Fruit fly (Drosophila melanogaster): ENCODE data around the gene Srg3.
A peak's percentile ranks its signal among the peaks of the same experiment; 100 is the strongest.

Srg3 gene

dm6 chr3L:9399855-9400254 lies 43.2 kb upstream of the Srg3 start:
- no peak for TF ChIP-seq CG32264 (GFP tag; optimal IDR thresholded peaks at IDR 0.05)

- TF ChIP-seq br (GFP tag; optimal IDR thresholded peaks at IDR 0.05) (no peak), Mio (GFP tag; optimal IDR thresholded peaks at IDR 0.05) (no peak), Sp1 (GFP tag; optimal IDR thresholded peaks at IDR 0.05) (no peak), jim (GFP tag; optimal IDR thresholded peaks at IDR 0.05) (no peak)
Observed at dm6 chr3L:9400697-9401353, 42.2 kb upstream of the Srg3 start.

dm6 chr3L:9401354-9402156 lies 41.5 kb upstream of the Srg3 start:
- TF ChIP-seq lola (GFP tag; optimal IDR thresholded peaks at IDR 0.05) (no peak), N (GFP tag; optimal IDR thresholded peaks at IDR 0.05) (no peak), brk (GFP tag; optimal IDR thresholded peaks at IDR 0.05) (no peak), GATAd (GFP tag; optimal IDR thresholded peaks at IDR 0.05) (no peak), CrebA (GFP tag; optimal IDR thresholded peaks at IDR 0.05; ENCODE audit: borderline replicate concordance) (peak; percentile 66), Mio (GFP tag; optimal IDR thresholded peaks at IDR 0.05) (no peak), dl (GFP tag; optimal IDR thresholded peaks at IDR 0.05; ENCODE audit: insufficient read depth in 1 of 2, partially characterized antibody in 2 of 2) (peak; percentile 66 to 89), OdsH (GFP tag; optimal IDR thresholded peaks at IDR 0.05) (no peak), foxo (GFP tag; optimal IDR thresholded peaks at IDR 0.05) (no peak), Hr83 (GFP tag; optimal IDR thresholded peaks at IDR 0.05; ENCODE audit: poor library complexity, severe bottlenecking) (no peak), Vsx2 (GFP tag; optimal IDR thresholded peaks at IDR 0.05; ENCODE audit: partially characterized antibody) (no peak), Abd-B (GFP tag; optimal IDR thresholded peaks at IDR 0.05) (no peak), HLH106 (tag; optimal IDR thresholded peaks at IDR 0.05) (no peak), psq (GFP tag; optimal IDR thresholded peaks at IDR 0.05) (peak; percentile 57), woc (GFP tag; optimal IDR thresholded peaks at IDR 0.05) (no peak), sage (GFP tag; optimal IDR thresholded peaks at IDR 0.05) (peak; percentile 17), dsf (GFP tag; optimal IDR thresholded peaks at IDR 0.05; ENCODE audit: borderline replicate concordance) (no peak), fru (GFP tag; optimal IDR thresholded peaks at IDR 0.05) (peak; percentile 73), usp (GFP tag; optimal IDR thresholded peaks at IDR 0.05) (no peak), Dif (GFP tag; optimal IDR thresholded peaks at IDR 0.05; ENCODE audit: partially characterized antibody) (peak; percentile 92), Hr78 (GFP tag; optimal IDR thresholded peaks at IDR 0.05) (no peak), Jra (GFP tag; optimal IDR thresholded peaks at IDR 0.05) (peak; percentile 16), Hnf4 (GFP tag; optimal IDR thresholded peaks at IDR 0.05) (no peak), dmrt93B (GFP tag; optimal IDR thresholded peaks at IDR 0.05) (no peak)

dm6 chr3L:9402157-9402890 lies 40.7 kb upstream of the Srg3 start, which contains the start of gene eIF4E1:
TSS of gene eIF4E1 (minus strand) at chr3L:9402460.
- peak; percentile 9 for TF ChIP-seq h (GFP tag; optimal IDR thresholded peaks at IDR 0.05)
- TF ChIP-seq Vsx2 (GFP tag; optimal IDR thresholded peaks at IDR 0.05; ENCODE audit: partially characterized antibody): peak; percentile 40
- TF ChIP-seq ey (GFP tag; optimal IDR thresholded peaks at IDR 0.05): peak; percentile 1
- TF ChIP-seq br (GFP tag; optimal IDR thresholded peaks at IDR 0.05): peak; percentile 12
- no peak for TF ChIP-seq rgr (GFP tag; optimal IDR thresholded peaks at IDR 0.05)
- peak in 1 of 2 experiments; percentile 8 for TF ChIP-seq dl (GFP tag; optimal IDR thresholded peaks at IDR 0.05; ENCODE audit: insufficient read depth in 1 of 2, partially characterized antibody in 2 of 2)
- TF ChIP-seq psq (GFP tag; optimal IDR thresholded peaks at IDR 0.05): no peak
- no peak for TF ChIP-seq Rel (GFP tag; optimal IDR thresholded peaks at IDR 0.05)
- peak; percentile 84 for TF ChIP-seq Rel (tag; optimal IDR thresholded peaks at IDR 0.05)
- TF ChIP-seq Hnf4 (GFP tag; optimal IDR thresholded peaks at IDR 0.05): no peak
- TF ChIP-seq Dif (GFP tag; optimal IDR thresholded peaks at IDR 0.05; ENCODE audit: partially characterized antibody): peak; percentile 53
- peak; percentile 34 for TF ChIP-seq sv (GFP tag; optimal IDR thresholded peaks at IDR 0.05)
- no peak for TF ChIP-seq dsf (GFP tag; optimal IDR thresholded peaks at IDR 0.05; ENCODE audit: borderline replicate concordance)
- TF ChIP-seq Sp1 (GFP tag; optimal IDR thresholded peaks at IDR 0.05): peak; percentile 36
- TF ChIP-seq Myc (optimal IDR thresholded peaks at IDR 0.05): peak; percentile 33
- TF ChIP-seq foxo (GFP tag; optimal IDR thresholded peaks at IDR 0.05): peak in 1 of 2 experiments; percentile 3

All from whole organism, wandering third instar larva.